Worm (Caenorhabditis elegans) whole organism, mixed stage, embryonic: ENCODE results near the gene C16C8.18.

ENCODE experiments used
- M03D4.4 ChIP-seq: sonication (generic microtip); optimal IDR thresholded peaks from 2 replicates; lab custom pipeline; 2017; ENCODE audit warnings: mild to moderate bottlenecking, missing genetic modification characterization, missing compliant biosample characterization
- elt-3 ChIP-seq: fragments of 150-350 bp; optimal IDR thresholded peaks from 2 replicates; lab custom pipeline; 2014; ENCODE audit warnings: missing biosample characterization, missing genetic modification characterization
- lin-13 ChIP-seq: fragments of 150-350 bp; optimal IDR thresholded peaks from 2 replicates; lab custom pipeline; 2014; ENCODE audit warnings: missing biosample characterization, missing genetic modification characterization
- lsy-2 ChIP-seq: fragments of 150-350 bp; optimal IDR thresholded peaks from 2 replicates; lab custom pipeline; 2014; ENCODE audit warnings: missing biosample characterization, missing genetic modification characterization
- mls-2 ChIP-seq: sonication (generic microtip); optimal IDR thresholded peaks from 2 replicates; lab custom pipeline; 2016; ENCODE audit warnings: mild to moderate bottlenecking, missing genetic modification characterization, moderate library complexity, missing compliant biosample characterization
- nhr-237 ChIP-seq: fragments of 150-350 bp; optimal IDR thresholded peaks from 2 replicates; lab custom pipeline; 2014; ENCODE audit warnings: missing biosample characterization, missing genetic modification characterization

- TF ChIP-seq M03D4.4 (tag; lab: Kevin White, UChicago) (no peak), lsy-2 (no peak), nhr-237 (tag; lab: Kevin White, UChicago) (no peak), elt-3 (tag; lab: Kevin White, UChicago) (no peak), lin-13 (tag; lab: Kevin White, UChicago) (no peak), mls-2 (tag; lab: Kevin White, UChicago) (no peak)
These were observed at the start of gene C16C8.18 for ce11 chrII:3429400-3429799.
